Fruit fly (Drosophila melanogaster) whole organism, prepupa: ENCODE results near the gene ftz.

ENCODE experiments used
- CG10669 ChIP-seq: fragments of 200-800 bp; sonication (Bioruptor generic); optimal IDR thresholded peaks from 3 replicates; lab custom pipeline; 2018; ENCODE audit warnings: missing biosample characterization, mild to moderate bottlenecking, missing genetic modification characterization, moderate library complexity
- CG11762 ChIP-seq: fragments of 200-800 bp; sonication (Bioruptor generic); optimal IDR thresholded peaks from 3 replicates; lab custom pipeline; 2016; ENCODE audit warnings: missing biosample characterization, missing genetic modification characterization; ENCODE audit not compliant: insufficient read depth
- CG32006 ChIP-seq: fragments of 200-800 bp; sonication (Bioruptor generic); optimal IDR thresholded peaks from 3 replicates; lab custom pipeline; 2017; ENCODE audit warnings: missing biosample characterization, mild to moderate bottlenecking, missing genetic modification characterization
- CG34406 ChIP-seq: fragments of 200-800 bp; sonication (Bioruptor generic); optimal IDR thresholded peaks from 3 replicates; lab custom pipeline; 2016; ENCODE audit warnings: missing biosample characterization, missing genetic modification characterization
- CG4318 ChIP-seq: fragments of 200-800 bp; sonication (Bioruptor generic); optimal IDR thresholded peaks from 3 replicates; lab custom pipeline; 2017; ENCODE audit warnings: missing biosample characterization, mild to moderate bottlenecking, missing genetic modification characterization
- CG6854 ChIP-seq: fragments of 200-800 bp; sonication (Bioruptor generic); optimal IDR thresholded peaks from 2 replicates; lab custom pipeline; 2017; ENCODE audit warnings: missing biosample characterization, mild to moderate bottlenecking, missing genetic modification characterization
- CG7368 ChIP-seq: fragments of 200-800 bp; sonication (Bioruptor generic); optimal IDR thresholded peaks from 3 replicates; lab custom pipeline; 2016; ENCODE audit warnings: missing biosample characterization, missing genetic modification characterization
- Eip75B ChIP-seq: fragments of 200-800 bp; sonication (Bioruptor generic); optimal IDR thresholded peaks from 3 replicates; lab custom pipeline; 2016; ENCODE audit warnings: missing biosample characterization, missing genetic modification characterization
- Eip78C ChIP-seq: fragments of 200-800 bp; sonication (Bioruptor generic); peaks from one replicate; lab custom pipeline; 2016; ENCODE audit warnings: missing biosample characterization, missing genetic modification characterization
- Eip93F ChIP-seq: fragments of 200-800 bp; sonication (Bioruptor generic); optimal IDR thresholded peaks from 2 replicates; lab custom pipeline; 2016; ENCODE audit warnings: missing biosample characterization, mild to moderate bottlenecking, missing genetic modification characterization
- Ets21C ChIP-seq: fragments of 200-800 bp; sonication (Bioruptor generic); optimal IDR thresholded peaks from 3 replicates; lab custom pipeline; 2016; ENCODE audit warnings: missing biosample characterization, missing genetic modification characterization
- Gug ChIP-seq: fragments of 200-800 bp; sonication (Bioruptor generic); IDR thresholded peaks from 2 replicates; pipeline ENCODE4 v1.3.6; 2022; ENCODE audit warnings: missing biosample characterization, missing genetic modification characterization
- Hr38 ChIP-seq: sonication (Bioruptor generic); optimal IDR thresholded peaks from 2 replicates; lab custom pipeline; 2016; ENCODE audit warnings: missing biosample characterization, missing genetic modification characterization
- Hr39 ChIP-seq: fragments of 200-800 bp; sonication (Bioruptor generic); optimal IDR thresholded peaks from 2 replicates; lab custom pipeline; 2016; ENCODE audit warnings: missing biosample characterization, missing genetic modification characterization
- Hr4 ChIP-seq: fragments of 200-800 bp; sonication (Bioruptor generic); optimal IDR thresholded peaks from 3 replicates; lab custom pipeline; 2016; ENCODE audit warnings: missing biosample characterization, missing genetic modification characterization
- Lpt ChIP-seq: fragments of 200-800 bp; sonication (Bioruptor generic); optimal IDR thresholded peaks from 3 replicates; lab custom pipeline; 2016; ENCODE audit warnings: missing biosample characterization, missing genetic modification characterization
- Sox102F ChIP-seq: fragments of 200-800 bp; sonication (Bioruptor generic); optimal IDR thresholded peaks from 2 replicates; lab custom pipeline; 2016; ENCODE audit warnings: missing biosample characterization, mild to moderate bottlenecking, missing genetic modification characterization
- Sox14 ChIP-seq: fragments of 200-800 bp; sonication (Bioruptor generic); optimal IDR thresholded peaks from 3 replicates; lab custom pipeline; 2016; ENCODE audit warnings: missing biosample characterization, missing genetic modification characterization
- Sox15 ChIP-seq: fragments of 200-800 bp; sonication (Bioruptor generic); optimal IDR thresholded peaks from 3 replicates; lab custom pipeline; 2016; ENCODE audit warnings: missing biosample characterization, missing genetic modification characterization
- achi ChIP-seq: fragments of 200-800 bp; sonication (Bioruptor generic); optimal IDR thresholded peaks from 3 replicates; lab custom pipeline; 2016; ENCODE audit warnings: missing biosample characterization, missing genetic modification characterization
- cyc ChIP-seq: fragments of 200-800 bp; sonication (Bioruptor generic); optimal IDR thresholded peaks from 3 replicates; lab custom pipeline; 2016; ENCODE audit warnings: missing biosample characterization, missing genetic modification characterization
- eg ChIP-seq: fragments of 200-800 bp; sonication (Bioruptor generic); IDR thresholded peaks from 3 replicates; pipeline ENCODE4 v1.3.6; 2022; ENCODE audit warnings: missing biosample characterization, missing genetic modification characterization
- fd59A ChIP-seq: fragments of 200-800 bp; sonication (Bioruptor generic); optimal IDR thresholded peaks from 2 replicates; lab custom pipeline; 2017; ENCODE audit warnings: missing biosample characterization, mild to moderate bottlenecking, missing genetic modification characterization, missing genetic modification reagents
- fd85E ChIP-seq: fragments of 200-800 bp; sonication (Bioruptor generic); optimal IDR thresholded peaks from 3 replicates; lab custom pipeline; 2016; ENCODE audit warnings: missing biosample characterization, missing genetic modification characterization
- fkh ChIP-seq: fragments of 200-800 bp; sonication (Bioruptor generic); optimal IDR thresholded peaks from 3 replicates; lab custom pipeline; 2017; ENCODE audit warnings: missing biosample characterization, mild to moderate bottlenecking, missing genetic modification characterization, moderate library complexity
- net ChIP-seq: fragments of 200-800 bp; sonication (Bioruptor generic); optimal IDR thresholded peaks from 3 replicates; lab custom pipeline; 2016; ENCODE audit warnings: missing biosample characterization, missing genetic modification characterization
- pdm3 ChIP-seq: fragments of 200-800 bp; sonication (Bioruptor generic); optimal IDR thresholded peaks from 3 replicates; lab custom pipeline; 2016; ENCODE audit warnings: missing biosample characterization, missing genetic modification characterization
- ss ChIP-seq, 2 experiments: fragments of 200-800 bp; sonication (Bioruptor generic); optimal IDR thresholded peaks; 2 replicates in 1 of 2; 3 replicates in 1 of 2; lab custom pipeline; 2017 to 2018; ENCODE audit warnings: mild to moderate bottlenecking in 2 of 2, missing biosample characterization in 2 of 2, missing genetic modification characterization in 2 of 2, moderate library complexity in 1 of 2
- topi ChIP-seq: fragments of 200-800 bp; sonication (Bioruptor generic); optimal IDR thresholded peaks from 3 replicates; lab custom pipeline; 2016; ENCODE audit warnings: missing biosample characterization, missing genetic modification characterization

The ftz gene

dm6 chr3R:6841802-6842201 lies 22.3 kb upstream of the ftz start:
- TF ChIP-seq Lpt (GFP tag; lab: Kevin White, UChicago), result no peak
- TF ChIP-seq, all 60 proteins: peak for 0

dm6 chr3R:6845477-6846196 lies 18.5 kb upstream of the ftz start:
- TF ChIP-seq pdm3 (GFP tag; lab: Kevin White, UChicago) (no peak), fkh (GFP tag; lab: Kevin White, UChicago) (peak; percentile 65)

- TF ChIP-seq CG7368 (no peak), ss (GFP tag; optimal IDR thresholded peaks at IDR 0.05; lab: Kevin White, UChicago) (peak; percentile 3 to 16), fkh (GFP tag; lab: Kevin White, UChicago) (peak; percentile 32)
These were observed 15.5 kb upstream of the ftz start for dm6 chr3R:6848595-6848994.

dm6 chr3R:6849866-6850265 lies 14.3 kb upstream of the ftz start, which contains the start of gene Scr:
Gene Scr (minus strand): TSS chr3R:6849981.
- TF ChIP-seq fd85E (GFP tag; lab: Kevin White, UChicago) (no peak), Hr4 (GFP tag; lab: Kevin White, UChicago) (no peak), Sox15 (GFP tag; lab: Kevin White, UChicago) (no peak), topi (GFP tag; lab: Kevin White, UChicago) (no peak), Sox102F (GFP tag; lab: Kevin White, UChicago) (no peak)

dm6 chr3R:6853002-6853401 lies 11.1 kb upstream of the ftz start:
- TF ChIP-seq Sox14 (GFP tag; lab: Kevin White, UChicago), result no peak
- TF ChIP-seq Hr38 (GFP tag; lab: Kevin White, UChicago), result no peak
- no peak for TF ChIP-seq Sox102F (GFP tag; lab: Kevin White, UChicago)
- no peak for TF ChIP-seq Gug (GFP tag; lab: Robert Waterston, UW)
- TF ChIP-seq net, result no peak
- TF ChIP-seq CG4318 (GFP tag; lab: Kevin White, UChicago), result no peak
- no peak for TF ChIP-seq CG32006
- no peak for TF ChIP-seq CG10669 (GFP tag; lab: Kevin White, UChicago)

dm6 chr3R:6853672-6854071 lies 10.5 kb upstream of the ftz start:
- TF ChIP-seq CG6854 (GFP tag; lab: Kevin White, UChicago), result no peak
- TF ChIP-seq eg, result no peak
- no peak for TF ChIP-seq Ets21C (GFP tag; lab: Kevin White, UChicago)
- no peak for TF ChIP-seq Eip78C
- TF ChIP-seq CG11762 (GFP tag; lab: Kevin White, UChicago), result no peak
- TF ChIP-seq CG32006, result no peak
- no peak for TF ChIP-seq Eip75B (GFP tag; lab: Kevin White, UChicago)
- TF ChIP-seq Sox15 (GFP tag; lab: Kevin White, UChicago), result no peak
- TF ChIP-seq topi (GFP tag; lab: Kevin White, UChicago), result no peak
- no peak for TF ChIP-seq fkh (GFP tag; lab: Kevin White, UChicago)
- TF ChIP-seq achi (GFP tag; lab: Kevin White, UChicago), result no peak
- TF ChIP-seq ss (GFP tag; optimal IDR thresholded peaks at IDR 0.05; lab: Kevin White, UChicago), result no peak
- no peak for TF ChIP-seq CG34406
- no peak for TF ChIP-seq Gug (GFP tag; lab: Robert Waterston, UW)

- TF ChIP-seq fd59A (GFP tag; lab: Kevin White, UChicago) (no peak), Eip93F (GFP tag; lab: Kevin White, UChicago) (no peak), Hr39 (GFP tag; lab: Kevin White, UChicago) (no peak), cyc (no peak), CG11762 (GFP tag; lab: Kevin White, UChicago) (no peak), Eip78C (no peak)
These were observed 9.8 kb upstream of the ftz start for dm6 chr3R:6854296-6854695.
